Fruit fly (Drosophila melanogaster) whole organism, embryonic: ENCODE measurements around the gene Yip1d1.
A peak's percentile ranks its signal among the peaks of the same experiment; 100 is the strongest.

Source experiments
- B-H2 ChIP-seq: fragments of 200-800 bp; sonication (Bioruptor generic); optimal IDR thresholded peaks from 2 replicates; lab custom pipeline; 2018; ENCODE audit warnings: missing biosample characterization, mild to moderate bottlenecking, missing genetic modification characterization
- CG10543 ChIP-seq: fragments of 200-800 bp; sonication (Bioruptor generic); optimal IDR thresholded peaks from 3 replicates; lab custom pipeline; 2017; ENCODE audit warnings: missing biosample characterization, mild to moderate bottlenecking, missing genetic modification characterization, moderate library complexity
- CG11696 ChIP-seq: fragments of 200-800 bp; sonication (Bioruptor generic); IDR thresholded peaks from 2 replicates; pipeline ENCODE4 v1.3.6; 2022; ENCODE audit warnings: missing biosample characterization, missing genetic modification characterization
- CG13894 ChIP-seq: fragments of 200-800 bp; sonication (Bioruptor generic); optimal IDR thresholded peaks from 3 replicates; lab custom pipeline; 2018; ENCODE audit warnings: missing biosample characterization, mild to moderate bottlenecking, missing genetic modification characterization, moderate library complexity
- CG15696 ChIP-seq: fragments of 200-800 bp; sonication (Bioruptor generic); optimal IDR thresholded peaks from 2 replicates; lab custom pipeline; 2019; ENCODE audit warnings: missing biosample characterization, mild to moderate bottlenecking, missing genetic modification characterization, moderate library complexity
- CG1603 ChIP-seq: fragments of 200-800 bp; sonication (Bioruptor generic); optimal IDR thresholded peaks from 2 replicates; lab custom pipeline; 2019; ENCODE audit warnings: missing biosample characterization, mild to moderate bottlenecking, missing genetic modification characterization, moderate library complexity
- CG17359 ChIP-seq: fragments of 200-800 bp; sonication (Bioruptor generic); optimal IDR thresholded peaks from 3 replicates; lab custom pipeline; 2018; ENCODE audit warnings: missing biosample characterization, mild to moderate bottlenecking, missing genetic modification characterization, moderate library complexity
- CG31224 ChIP-seq: fragments of 200-800 bp; sonication (Bioruptor generic); IDR thresholded peaks from 2 replicates; pipeline ENCODE4 v1.3.6; 2022; ENCODE audit warnings: missing biosample characterization, missing genetic modification characterization
- CG34224 ChIP-seq: fragments of 200-800 bp; sonication (Bioruptor generic); IDR thresholded peaks from 3 replicates; pipeline ENCODE4 v1.3.6; 2022; ENCODE audit warnings: missing biosample characterization, missing genetic modification characterization; ENCODE audit not compliant: partially characterized antibody
- CG5953 ChIP-seq: fragments of 200-800 bp; sonication (Bioruptor generic); IDR thresholded peaks from 2 replicates; pipeline ENCODE4 v1.3.6; 2022; ENCODE audit warnings: missing biosample characterization, missing genetic modification characterization
- CG6854 ChIP-seq: fragments of 200-800 bp; sonication (Bioruptor generic); optimal IDR thresholded peaks from 3 replicates; lab custom pipeline; 2017; ENCODE audit warnings: missing biosample characterization, mild to moderate bottlenecking, missing genetic modification characterization
- CG7271 ChIP-seq: fragments of 200-800 bp; sonication (Bioruptor generic); optimal IDR thresholded peaks from 2 replicates; lab custom pipeline; 2018; ENCODE audit warnings: missing biosample characterization, mild to moderate bottlenecking, missing genetic modification characterization, moderate library complexity
- CG7839 ChIP-seq: fragments of 200-800 bp; sonication (Bioruptor generic); optimal IDR thresholded peaks from 3 replicates; lab custom pipeline; 2018; ENCODE audit warnings: missing biosample characterization, mild to moderate bottlenecking, missing genetic modification characterization, moderate library complexity
- Drgx ChIP-seq: fragments of 200-800 bp; sonication (Bioruptor generic); IDR thresholded peaks from 2 replicates; pipeline ENCODE4 v1.3.6; 2022; ENCODE audit warnings: missing biosample characterization, missing genetic modification characterization
- E2f1 ChIP-seq: fragments of 200-800 bp; sonication (Bioruptor generic); IDR thresholded peaks from 2 replicates; pipeline ENCODE4 v1.3.6; 2022; ENCODE audit warnings: missing biosample characterization, missing genetic modification characterization
- Fer3 ChIP-seq: fragments of 200-800 bp; sonication (Bioruptor generic); optimal IDR thresholded peaks from 2 replicates; lab custom pipeline; 2018; ENCODE audit warnings: missing biosample characterization, mild to moderate bottlenecking, missing genetic modification characterization, moderate library complexity
- HLH3B ChIP-seq: fragments of 200-800 bp; sonication (Bioruptor generic); IDR thresholded peaks from 2 replicates; pipeline ENCODE4 v1.3.6; 2022; ENCODE audit warnings: missing biosample characterization, missing genetic modification characterization
- HmgD ChIP-seq: fragments of 200-800 bp; sonication (Bioruptor generic); optimal IDR thresholded peaks from 3 replicates; lab custom pipeline; 2016; ENCODE audit warnings: missing biosample characterization, missing genetic modification characterization
- Jarid2 ChIP-seq: fragments of 200-800 bp; sonication (Bioruptor generic); optimal IDR thresholded peaks from 3 replicates; lab custom pipeline; 2017; ENCODE audit warnings: mild to moderate bottlenecking, missing biosample characterization, missing genetic modification reagents, missing genetic modification characterization
- Lhr ChIP-seq: fragments of 200-800 bp; sonication (Bioruptor generic); optimal IDR thresholded peaks from 3 replicates; lab custom pipeline; 2017; ENCODE audit warnings: mild to moderate bottlenecking, missing biosample characterization, missing genetic modification reagents, missing genetic modification characterization
- Lim3 ChIP-seq: fragments of 200-800 bp; sonication (Bioruptor generic); IDR thresholded peaks from 2 replicates; pipeline ENCODE4 v1.3.6; 2022; ENCODE audit warnings: missing biosample characterization, missing genetic modification characterization
- Meics ChIP-seq: fragments of 200-800 bp; sonication (Bioruptor generic); optimal IDR thresholded peaks from 2 replicates; lab custom pipeline; 2017; ENCODE audit warnings: missing biosample characterization, mild to moderate bottlenecking, missing genetic modification characterization
- Six4 ChIP-seq: fragments of 200-800 bp; sonication (Bioruptor generic); optimal IDR thresholded peaks from 2 replicates; lab custom pipeline; 2016; ENCODE audit warnings: missing biosample characterization, missing genetic modification characterization
- Sox102F ChIP-seq: fragments of 200-800 bp; sonication (Bioruptor generic); optimal IDR thresholded peaks from 2 replicates; lab custom pipeline; 2018; ENCODE audit warnings: missing biosample characterization, mild to moderate bottlenecking, missing genetic modification characterization, moderate library complexity
- YL-1 ChIP-seq: fragments of 200-800 bp; sonication (Bioruptor generic); optimal IDR thresholded peaks from 3 replicates; lab custom pipeline; 2017; ENCODE audit warnings: missing biosample characterization, mild to moderate bottlenecking, missing genetic modification characterization
- al ChIP-seq: fragments of 200-800 bp; sonication (Bioruptor generic); IDR thresholded peaks from 2 replicates; pipeline ENCODE4 v1.3.6; 2022; ENCODE audit warnings: missing biosample characterization, missing genetic modification characterization
- ash1 ChIP-seq: fragments of 200-800 bp; sonication (Bioruptor generic); optimal IDR thresholded peaks from 2 replicates; lab custom pipeline; 2018; ENCODE audit warnings: missing biosample characterization, mild to moderate bottlenecking, missing genetic modification characterization
- az2 ChIP-seq: fragments of 200-800 bp; sonication (Bioruptor generic); optimal IDR thresholded peaks from 3 replicates; lab custom pipeline; 2016; ENCODE audit warnings: missing biosample characterization, missing genetic modification characterization
- bsh ChIP-seq, 2 experiments: fragments of 200-800 bp; sonication (Bioruptor generic); optimal IDR thresholded peaks; 2 replicates each; lab custom pipeline; 2017 to 2018; ENCODE audit warnings: mild to moderate bottlenecking in 2 of 2, missing biosample characterization in 2 of 2, missing genetic modification characterization in 2 of 2, moderate library complexity in 1 of 2
- cato ChIP-seq: fragments of 200-800 bp; sonication (Bioruptor generic); optimal IDR thresholded peaks from 2 replicates; lab custom pipeline; 2016; ENCODE audit warnings: missing biosample characterization, missing genetic modification characterization, borderline replicate concordance
- chinmo ChIP-seq: fragments of 200-800 bp; sonication (Bioruptor generic); IDR thresholded peaks from 4 replicates; pipeline ENCODE4 v1.3.6; 2022; ENCODE audit warnings: missing biosample characterization, missing genetic modification characterization; ENCODE audit not compliant: partially characterized antibody
- da ChIP-seq: fragments of 200-800 bp; sonication (Bioruptor generic); optimal IDR thresholded peaks from 2 replicates; lab custom pipeline; 2016; ENCODE audit warnings: missing biosample characterization, missing genetic modification characterization
- dm ChIP-seq: fragments of 200-800 bp; sonication (Bioruptor generic); optimal IDR thresholded peaks from 3 replicates; lab custom pipeline; 2016; ENCODE audit warnings: missing biosample characterization, missing genetic modification characterization
- dmrt11E ChIP-seq: fragments of 200-800 bp; sonication (Bioruptor generic); optimal IDR thresholded peaks from 3 replicates; lab custom pipeline; 2018; ENCODE audit warnings: missing biosample characterization, mild to moderate bottlenecking, missing genetic modification characterization, moderate library complexity
- dpn ChIP-seq, 2 experiments: fragments of 200-800 bp; sonication (Bioruptor generic); optimal IDR thresholded peaks; 3 replicates each; lab custom pipeline; 2016; ENCODE audit warnings: missing biosample characterization in 2 of 2, missing genetic modification characterization in 2 of 2
- emc ChIP-seq: fragments of 200-800 bp; sonication (Bioruptor generic); optimal IDR thresholded peaks from 2 replicates; lab custom pipeline; 2016; ENCODE audit warnings: missing biosample characterization, missing genetic modification characterization
- en ChIP-seq: fragments of 200-800 bp; sonication (Bioruptor generic); optimal IDR thresholded peaks from 2 replicates; lab custom pipeline; 2016; ENCODE audit warnings: missing biosample characterization, missing genetic modification characterization
- eyg ChIP-seq: fragments of 200-800 bp; sonication (Bioruptor generic); optimal IDR thresholded peaks from 3 replicates; lab custom pipeline; 2016; ENCODE audit warnings: missing biosample characterization, missing genetic modification characterization
- grau ChIP-seq: fragments of 200-800 bp; optimal IDR thresholded peaks from 3 replicates; lab custom pipeline; 2019; ENCODE audit warnings: missing biosample characterization, mild to moderate bottlenecking, missing genetic modification characterization, moderate library complexity
- h ChIP-seq: fragments of >200 bp; optimal IDR thresholded peaks from 2 replicates; lab custom pipeline; 2017
- lbe ChIP-seq: fragments of 200-800 bp; sonication (Bioruptor generic); optimal IDR thresholded peaks from 2 replicates; lab custom pipeline; 2016; ENCODE audit warnings: missing biosample characterization, mild to moderate bottlenecking, missing genetic modification characterization
- lilli ChIP-seq: fragments of 200-800 bp; sonication (Bioruptor generic); optimal IDR thresholded peaks from 3 replicates; lab custom pipeline; 2016; ENCODE audit warnings: missing biosample characterization, missing genetic modification characterization
- onecut ChIP-seq: fragments of 200-800 bp; sonication (Bioruptor generic); IDR thresholded peaks from 2 replicates; pipeline ENCODE4 v1.3.6; 2022; ENCODE audit warnings: missing biosample characterization, missing genetic modification characterization
- ro ChIP-seq: fragments of 200-800 bp; sonication (Bioruptor generic); IDR thresholded peaks from 2 replicates; pipeline ENCODE4 v1.3.6; 2022; ENCODE audit warnings: missing biosample characterization, missing genetic modification characterization
- slou ChIP-seq: fragments of 200-800 bp; sonication (Bioruptor generic); optimal IDR thresholded peaks from 3 replicates; lab custom pipeline; 2016; ENCODE audit warnings: missing biosample characterization, missing genetic modification characterization
- tio ChIP-seq: fragments of 200-800 bp; sonication (Bioruptor generic); optimal IDR thresholded peaks from 2 replicates; lab custom pipeline; 2017; ENCODE audit warnings: missing biosample characterization, missing genetic modification characterization, inconsistent platforms
- usp ChIP-seq: fragments of >200 bp; optimal IDR thresholded peaks from 2 replicates; lab custom pipeline; 2017; ENCODE audit warnings: missing biosample characterization, missing genetic modification characterization
- zen2 ChIP-seq: fragments of 200-800 bp; sonication (Bioruptor generic); IDR thresholded peaks from 3 replicates; pipeline ENCODE4 v1.3.6; 2022; ENCODE audit warnings: missing biosample characterization, missing genetic modification characterization; ENCODE audit not compliant: partially characterized antibody
- zf30C ChIP-seq: fragments of 200-800 bp; sonication (Bioruptor generic); optimal IDR thresholded peaks from 3 replicates; lab custom pipeline; 2018; ENCODE audit warnings: missing biosample characterization, mild to moderate bottlenecking, missing genetic modification characterization

The Yip1d1 gene

dm6 chr2L:13004059-13004870, 3.8 kb upstream of the Yip1d1 start, which contains the start of the genes Vha68-1 and mTor (continued):
- TF ChIP-seq da (GFP tag; lab: Kevin White, UChicago) (no peak), CG5953 (no peak), Sox102F (GFP tag; lab: Kevin White, UChicago) (no peak), Drgx (peak; percentile 73), CG1603 (no peak), emc (GFP tag; lab: Kevin White, UChicago) (peak; percentile 26), eyg (GFP tag; lab: Kevin White, UChicago) (peak; percentile 31), en (GFP tag; lab: Kevin White, UChicago) (no peak), Six4 (GFP tag; lab: Kevin White, UChicago) (peak; percentile 66), dpn (GFP tag; optimal IDR thresholded peaks at IDR 0.05; lab: Kevin White, UChicago) (peak; percentile 73 to 82), tio (GFP tag; lab: Kevin White, UChicago) (peak; percentile 78), Lim3 (GFP tag; lab: Robert Waterston, UW) (no peak), HLH3B (GFP tag; lab: Robert Waterston, UW) (peak; percentile 73), dm (GFP tag; lab: Kevin White, UChicago) (peak; percentile 41), lilli (GFP tag; lab: Kevin White, UChicago) (peak; percentile 86), CG7839 (tag; lab: Kevin White, UChicago) (no peak), CG17359 (tag; lab: Kevin White, UChicago) (no peak), lbe (no peak), CG7271 (tag; lab: Kevin White, UChicago) (no peak), az2 (GFP tag; lab: Kevin White, UChicago) (peak; percentile 76), E2f1 (GFP tag; lab: Robert Waterston, UW) (peak; percentile 79), al (GFP tag; lab: Robert Waterston, UW) (peak; percentile 83), usp (GFP tag; lab: Kevin White, UChicago) (no peak), cato (GFP tag; lab: Kevin White, UChicago) (peak; percentile 65), CG10543 (GFP tag; lab: Kevin White, UChicago) (peak; percentile 69), chinmo (GFP tag; lab: Robert Waterston, UW) (0 out of 4 replicates have a peak, but pooled peaks have one; percentile 65), HmgD (peak; percentile 35), Lhr (GFP tag; lab: Kevin White, UChicago) (peak; percentile 46), ro (GFP tag; lab: Robert Waterston, UW) (0 out of 2 replicates have a peak, but pooled peaks have one; percentile 14), grau (peak; percentile 83), CG11696 (GFP tag; lab: Robert Waterston, UW) (no peak), slou (GFP tag; lab: Kevin White, UChicago) (peak; percentile 84), h (lab: Kevin White, UChicago) (no peak), Jarid2 (GFP tag; lab: Kevin White, UChicago) (no peak), Fer3 (tag; lab: Kevin White, UChicago) (peak; percentile 81), CG34224 (GFP tag; lab: Robert Waterston, UW) (peak; percentile 71), CG6854 (GFP tag; lab: Kevin White, UChicago) (no peak), onecut (GFP tag; lab: Robert Waterston, UW) (no peak; the same call in 1 of the 2 replicates), CG13894 (tag; lab: Kevin White, UChicago) (no peak), dmrt11E (tag; lab: Kevin White, UChicago) (peak; percentile 75), Meics (peak; percentile 82), B-H2 (GFP tag; lab: Kevin White, UChicago) (no peak), YL-1 (GFP tag; lab: Kevin White, UChicago) (no peak), bsh (GFP tag; optimal IDR thresholded peaks at IDR 0.05; lab: Kevin White, UChicago) (peak in 1 of 2 experiments; percentile 72), CG15696 (tag; lab: Kevin White, UChicago) (peak; percentile 73), zf30C (no peak), CG31224 (GFP tag; lab: Robert Waterston, UW) (peak; percentile 73), zen2 (GFP tag; lab: Robert Waterston, UW) (no peak; the same call in 2 of the 3 replicates), ash1 (GFP tag; lab: Kevin White, UChicago) (no peak)
